Fruit fly (Drosophila melanogaster): ENCODE results near the gene CG32365.

CG32365 gene

DNA sequence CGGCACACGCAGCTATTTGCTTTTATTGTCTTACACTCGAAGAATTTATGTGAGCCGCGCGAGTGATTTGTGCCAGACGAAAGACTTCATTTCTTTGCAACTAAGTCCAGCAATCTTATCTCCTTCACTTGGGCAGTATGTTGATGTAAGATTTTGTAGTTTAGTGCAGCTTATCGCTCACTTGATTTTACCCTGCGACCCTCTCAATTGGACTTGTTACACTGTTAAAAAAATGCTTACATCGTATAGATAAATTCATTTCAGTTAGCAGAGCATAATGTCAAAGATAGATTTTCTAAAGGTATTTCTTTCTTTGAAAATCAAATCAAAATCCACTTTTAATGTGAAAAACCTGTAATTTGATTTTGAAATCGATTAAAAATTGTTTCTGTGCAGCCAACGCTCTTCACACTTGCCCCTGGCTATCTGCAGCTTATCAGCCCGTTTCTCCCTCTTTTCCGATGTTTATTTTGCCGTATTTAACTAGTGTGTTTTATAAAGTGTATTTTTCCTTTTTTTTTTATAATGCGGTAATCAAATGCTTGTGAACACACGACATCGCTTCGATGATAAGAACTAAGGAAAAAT lies 18.0 kb upstream of the CG32365 start (continued):
- TF ChIP-seq tll (GFP tag; optimal IDR thresholded peaks at IDR 0.05), result no peak
- peak; percentile 78 for TF ChIP-seq CG6254 (GFP tag; optimal IDR thresholded peaks at IDR 0.05)
- peak; percentile 75 for TF ChIP-seq kay (GFP tag; optimal IDR thresholded peaks at IDR 0.05)
- 0 out of 2 replicates have a peak, but pooled peaks have one; percentile 59 for TF ChIP-seq CkIIα-i1 (GFP tag; IDR thresholded peaks at IDR 0.05)
- peak; percentile 65; the same call in 2 of the 3 replicates for TF ChIP-seq Optix (GFP tag; IDR thresholded peaks at IDR 0.05)
- no peak for TF ChIP-seq bbx (GFP tag; IDR thresholded peaks at IDR 0.05; ENCODE audit: partially characterized antibody)
- peak; percentile 91 for TF ChIP-seq CG3281 (GFP tag; optimal IDR thresholded peaks at IDR 0.05)
- peak; percentile 85 for TF ChIP-seq tin (GFP tag; optimal IDR thresholded peaks at IDR 0.05)
- peak; percentile 88 for TF ChIP-seq CG16863 (GFP tag; optimal IDR thresholded peaks at IDR 0.05)
- TF ChIP-seq Stat92E (GFP tag; optimal IDR thresholded peaks at IDR 0.05), result peak in 1 of 3 experiments; percentile 32
- TF ChIP-seq da (GFP tag; optimal IDR thresholded peaks at IDR 0.05), result peak; percentile 74
- peak; percentile 92 for TF ChIP-seq Hmr (GFP tag; optimal IDR thresholded peaks at IDR 0.05)
- TF ChIP-seq kah (GFP tag; optimal IDR thresholded peaks at IDR 0.05), result peak; percentile 73
- TF ChIP-seq CG1529 (GFP tag; optimal IDR thresholded peaks at IDR 0.05), result peak; percentile 70
- TF ChIP-seq CG11695 (GFP tag; IDR thresholded peaks at IDR 0.05), result peak; percentile 88
- TF ChIP-seq ham (GFP tag; IDR thresholded peaks at IDR 0.05), result peak; percentile 51; the same call in 1 of the 2 replicates
- peak; percentile 46 for TF ChIP-seq TFAM (GFP tag; optimal IDR thresholded peaks at IDR 0.05)
- TF ChIP-seq nerfin-1 (tag; optimal IDR thresholded peaks at IDR 0.05), result peak; percentile 85
- peak; percentile 36 for TF ChIP-seq CG4404 (GFP tag; IDR thresholded peaks at IDR 0.05)
- TF ChIP-seq eve (GFP tag; optimal IDR thresholded peaks at IDR 0.05), result peak in 1 of 2 experiments; percentile 93
- TF ChIP-seq lbe (GFP tag; optimal IDR thresholded peaks at IDR 0.05), result no peak
- TF ChIP-seq CG18599 (GFP tag; optimal IDR thresholded peaks at IDR 0.05), result peak; percentile 96
- TF ChIP-seq CG33557 (GFP tag; optimal IDR thresholded peaks at IDR 0.05), result peak; percentile 57
- peak; percentile 91 for TF ChIP-seq dysf (GFP tag; IDR thresholded peaks at IDR 0.05)
- TF ChIP-seq gro (GFP tag; optimal IDR thresholded peaks at IDR 0.05), result peak; percentile 90
- TF ChIP-seq ind (GFP tag; optimal IDR thresholded peaks at IDR 0.05), result peak; percentile 89
- TF ChIP-seq ATbp (GFP tag; optimal IDR thresholded peaks at IDR 0.05), result peak; percentile 75
- TF ChIP-seq corto (GFP tag; optimal IDR thresholded peaks at IDR 0.05), result no peak
- TF ChIP-seq dm (GFP tag; optimal IDR thresholded peaks at IDR 0.05), result peak; percentile 69
- TF ChIP-seq C15 (GFP tag; IDR thresholded peaks at IDR 0.05), result peak; percentile 81; the same call in 1 of the 3 replicates
- peak; percentile 31 for TF ChIP-seq cato (GFP tag; optimal IDR thresholded peaks at IDR 0.05; ENCODE audit: borderline replicate concordance)
- no peak for TF ChIP-seq CG7271 (tag; optimal IDR thresholded peaks at IDR 0.05)
- TF ChIP-seq Nf-YB (GFP tag; optimal IDR thresholded peaks at IDR 0.05), result peak; percentile 70
- TF ChIP-seq Lhr (GFP tag; optimal IDR thresholded peaks at IDR 0.05), result peak; percentile 21
- no peak for TF ChIP-seq BEAF-32 (GFP tag; optimal IDR thresholded peaks at IDR 0.05)
- peak; percentile 81 for TF ChIP-seq Chrac-16 (GFP tag; optimal IDR thresholded peaks at IDR 0.05)
- no peak for TF ChIP-seq unc-4 (GFP tag; IDR thresholded peaks at IDR 0.05; ENCODE audit: partially characterized antibody)
- peak; percentile 91 for TF ChIP-seq vvl (GFP tag; IDR thresholded peaks at IDR 0.05)
- TF ChIP-seq Mad (GFP tag; optimal IDR thresholded peaks at IDR 0.05), result peak; percentile 71
- peak; percentile 68 for TF ChIP-seq abd-A (tag; optimal IDR thresholded peaks at IDR 0.05)
- TF ChIP-seq klu (GFP tag; IDR thresholded peaks at IDR 0.05), result peak; percentile 65
- peak; percentile 89 for TF ChIP-seq bcd (GFP tag; optimal IDR thresholded peaks at IDR 0.05)
- TF ChIP-seq hth (optimal IDR thresholded peaks at IDR 0.05), result no peak
- TF ChIP-seq CG8765 (GFP tag; IDR thresholded peaks at IDR 0.05), result no peak
- no peak; the same call in 1 of the 2 replicates for TF ChIP-seq NFAT (GFP tag; IDR thresholded peaks at IDR 0.05)
- peak; percentile 66 for TF ChIP-seq CG1233 (GFP tag; optimal IDR thresholded peaks at IDR 0.05)
- peak; percentile 73 for TF ChIP-seq Ssrp (tag; optimal IDR thresholded peaks at IDR 0.05)
- no peak for TF ChIP-seq cg (GFP tag; optimal IDR thresholded peaks at IDR 0.05)
- no peak for TF ChIP-seq Kr (GFP tag; optimal IDR thresholded peaks at IDR 0.05)

Data from whole organism, embryonic.